Worm (Caenorhabditis elegans) whole organism, L1 larva: ENCODE results near the gene Y54E2A.7.

ENCODE experiments used
- C04F5.9 ChIP-seq: sonication (generic microtip); optimal IDR thresholded peaks from 2 replicates; lab custom pipeline; 2016; ENCODE audit warnings: missing genetic modification characterization, missing compliant biosample characterization
- aha-1 ChIP-seq: fragments of 150-350 bp; optimal IDR thresholded peaks from 2 replicates; lab custom pipeline; 2014; ENCODE audit warnings: missing biosample characterization, missing genetic modification characterization
- alr-1 ChIP-seq: fragments of 200-800 bp; sonication (Bioruptor generic); optimal IDR thresholded peaks from 2 replicates; lab custom pipeline; 2018; ENCODE audit warnings: borderline replicate concordance, mild to moderate bottlenecking, missing genetic modification characterization, missing compliant biosample characterization
- ceh-82 ChIP-seq, 3 experiments: fragments of 150-350 bp in 1 of 3; sonication (generic microtip) in 2 of 3; optimal IDR thresholded peaks; 2 replicates each; lab custom pipeline; 2014 to 2017; ENCODE audit warnings: missing biosample characterization in 3 of 3, missing genetic modification characterization in 3 of 3
- egl-27 ChIP-seq, 2 experiments: fragments of 150-350 bp in 1 of 2; sonication (generic microtip); optimal IDR thresholded peaks; 3 replicates each; lab custom pipeline; 2017 to 2018; ENCODE audit warnings: missing biosample characterization in 2 of 2, missing genetic modification characterization in 2 of 2, missing genetic modification reagents in 2 of 2
- mdl-1 ChIP-seq, 2 experiments: fragments of 150-350 bp; optimal IDR thresholded peaks; 2 replicates each; lab custom pipeline; 2014 to 2017; ENCODE audit warnings: missing biosample characterization in 2 of 2, missing genetic modification characterization in 2 of 2, inconsistent platforms in 1 of 2

DNA sequence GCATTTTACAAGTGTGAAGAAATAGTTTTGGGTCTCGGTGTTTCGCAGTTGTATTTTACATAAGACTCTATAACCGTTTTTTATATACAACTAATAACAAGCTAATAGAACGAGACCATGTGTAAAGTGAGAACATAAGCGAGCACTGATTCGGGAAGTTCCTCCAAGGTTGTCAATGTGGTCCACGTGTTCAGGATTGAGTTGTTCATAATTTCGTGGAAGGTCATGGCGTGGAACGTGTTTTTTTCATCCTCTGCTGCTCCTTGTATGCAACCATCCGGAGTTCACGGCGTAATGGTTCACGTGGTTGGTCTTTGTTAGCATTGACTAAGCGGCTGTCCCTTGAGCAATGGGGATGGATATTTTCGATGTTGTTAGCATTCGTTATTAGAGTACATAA is 44.7 kb downstream of the Y54E2A.7 start:
- TF ChIP-seq egl-27 (tag; optimal IDR thresholded peaks at IDR 0.05; lab: Kevin White, UChicago) (no peak), aha-1 (tag; lab: Kevin White, UChicago) (no peak), ceh-82 (tag; optimal IDR thresholded peaks at IDR 0.05; lab: Kevin White, UChicago) (no peak), C04F5.9 (tag; lab: Kevin White, UChicago) (no peak), mdl-1 (tag; optimal IDR thresholded peaks at IDR 0.05; lab: Kevin White, UChicago) (no peak), alr-1 (tag; lab: Kevin White, UChicago) (no peak)
